Worm (Caenorhabditis elegans) whole organism, L3 larva: Measurements from ENCODE around the gene ttr-21.

Experiments used
- R02D3.7 ChIP-seq: fragments of 150-350 bp; optimal IDR thresholded peaks from 2 replicates; lab custom pipeline; 2014; ENCODE audit warnings: missing biosample characterization, missing genetic modification characterization
- aly-2 ChIP-seq: fragments of 150-350 bp; optimal IDR thresholded peaks from 2 replicates; lab custom pipeline; 2014; ENCODE audit warnings: missing biosample characterization, missing genetic modification characterization
- ama-1 ChIP-seq: fragments of 150-350 bp; optimal IDR thresholded peaks from 2 replicates; lab custom pipeline; 2018
- ceh-28 ChIP-seq: fragments of 150-350 bp; optimal IDR thresholded peaks from 2 replicates; lab custom pipeline; 2014; ENCODE audit warnings: missing biosample characterization, missing genetic modification reagents, missing genetic modification characterization
- ceh-82 ChIP-seq: fragments of 150-350 bp; optimal IDR thresholded peaks from 2 replicates; lab custom pipeline; 2014; ENCODE audit warnings: missing biosample characterization, missing genetic modification characterization
- ceh-9 ChIP-seq: sonication (generic microtip); optimal IDR thresholded peaks from 2 replicates; lab custom pipeline; 2018; ENCODE audit warnings: missing biosample characterization, missing genetic modification characterization
- daf-12 ChIP-seq: fragments of 150-350 bp; optimal IDR thresholded peaks from 2 replicates; lab custom pipeline; 2014; ENCODE audit warnings: missing biosample characterization, missing genetic modification reagents, missing genetic modification characterization
- egl-27 ChIP-seq: sonication (generic microtip); optimal IDR thresholded peaks from 4 replicates; lab custom pipeline; 2017; ENCODE audit warnings: missing biosample characterization, missing genetic modification reagents, missing genetic modification characterization
- egl-5 ChIP-seq: fragments of 150-350 bp; optimal IDR thresholded peaks from 2 replicates; lab custom pipeline; 2017; ENCODE audit warnings: missing biosample characterization, missing genetic modification reagents, missing genetic modification characterization, inconsistent platforms
- elt-1 ChIP-seq: fragments of 150-350 bp; optimal IDR thresholded peaks from 2 replicates; lab custom pipeline; 2014; ENCODE audit warnings: missing biosample characterization, missing genetic modification characterization
- elt-2 ChIP-seq: sonication (generic microtip); optimal IDR thresholded peaks from 2 replicates; lab custom pipeline; 2016; ENCODE audit warnings: missing genetic modification reagents, mild to moderate bottlenecking, missing genetic modification characterization, missing compliant biosample characterization
- elt-3 ChIP-seq, 3 experiments: fragments of 150-350 bp in 1 of 3; sonication (generic microtip) in 2 of 3; optimal IDR thresholded peaks; 2 replicates in 2 of 3; 4 replicates in 1 of 3; lab custom pipeline; 2014 to 2017; ENCODE audit warnings: missing biosample characterization in 3 of 3, missing genetic modification characterization in 3 of 3
- eor-1 ChIP-seq, 2 experiments: fragments of 150-350 bp; optimal IDR thresholded peaks; 2 replicates each; lab custom pipeline; 2014 to 2018; ENCODE audit warnings: missing biosample characterization in 2 of 2, missing genetic modification characterization in 2 of 2
- fkh-10 ChIP-seq: sonication (generic microtip); optimal IDR thresholded peaks from 2 replicates; lab custom pipeline; 2017; ENCODE audit warnings: missing biosample characterization, missing genetic modification reagents, missing genetic modification characterization
- fkh-2 ChIP-seq: fragments of 150-350 bp; optimal IDR thresholded peaks from 2 replicates; lab custom pipeline; 2014; ENCODE audit warnings: missing biosample characterization, missing genetic modification reagents, missing genetic modification characterization
- fos-1 ChIP-seq: fragments of 150-350 bp; optimal IDR thresholded peaks from 2 replicates; lab custom pipeline; 2014; ENCODE audit warnings: missing biosample characterization, missing genetic modification characterization
- hmg-11 ChIP-seq: sonication (generic microtip); optimal IDR thresholded peaks from 2 replicates; lab custom pipeline; 2016; ENCODE audit warnings: missing genetic modification characterization, missing compliant biosample characterization
- jun-1 ChIP-seq: fragments of 150-350 bp; optimal IDR thresholded peaks from 2 replicates; lab custom pipeline; 2014; ENCODE audit warnings: missing biosample characterization, missing genetic modification reagents, missing genetic modification characterization
- lin-15B ChIP-seq: fragments of 150-350 bp; optimal IDR thresholded peaks from 2 replicates; lab custom pipeline; 2014; ENCODE audit warnings: missing biosample characterization, missing genetic modification characterization
- lin-39 ChIP-seq: fragments of 150-350 bp; optimal IDR thresholded peaks from 2 replicates; lab custom pipeline; 2018; ENCODE audit warnings: missing biosample characterization, missing genetic modification reagents, missing genetic modification characterization
- lsy-12 ChIP-seq: sonication (generic microtip); optimal IDR thresholded peaks from 2 replicates; lab custom pipeline; 2016; ENCODE audit warnings: mild to moderate bottlenecking, missing genetic modification characterization, missing compliant biosample characterization
- mml-1 ChIP-seq: fragments of 150-350 bp; sonication (generic microtip); optimal IDR thresholded peaks from 3 replicates; lab custom pipeline; 2014; ENCODE audit warnings: missing biosample characterization, missing genetic modification characterization
- nfya-1 ChIP-seq: sonication (generic microtip); optimal IDR thresholded peaks from 2 replicates; lab custom pipeline; 2017; ENCODE audit warnings: missing genetic modification characterization, mild to moderate bottlenecking, missing compliant biosample characterization, antibody characterized with exemption, moderate library complexity; ENCODE audit not compliant: insufficient read depth
- nhr-23 ChIP-seq: fragments of 150-350 bp; optimal IDR thresholded peaks from 2 replicates; lab custom pipeline; 2014; ENCODE audit warnings: missing biosample characterization, missing genetic modification reagents, missing genetic modification characterization
- nhr-237 ChIP-seq: fragments of 150-350 bp; optimal IDR thresholded peaks from 2 replicates; lab custom pipeline; 2014; ENCODE audit warnings: missing biosample characterization, missing genetic modification characterization
- nhr-28 ChIP-seq: fragments of 150-350 bp; optimal IDR thresholded peaks from 2 replicates; lab custom pipeline; 2014; ENCODE audit warnings: missing biosample characterization, missing genetic modification characterization
- nhr-43 ChIP-seq: sonication (generic microtip); optimal IDR thresholded peaks from 2 replicates; lab custom pipeline; 2016; ENCODE audit warnings: mild to moderate bottlenecking, missing genetic modification characterization, missing compliant biosample characterization; ENCODE audit not compliant: poor library complexity, severe bottlenecking
- nhr-77 ChIP-seq: fragments of 150-350 bp; optimal IDR thresholded peaks from 2 replicates; lab custom pipeline; 2014; ENCODE audit warnings: missing biosample characterization, missing genetic modification characterization
- pha-4 ChIP-seq: fragments of 150-350 bp; optimal IDR thresholded peaks from 2 replicates; lab custom pipeline; 2014; ENCODE audit warnings: missing biosample characterization, missing genetic modification reagents, missing genetic modification characterization
- pqm-1 ChIP-seq: fragments of 150-350 bp; optimal IDR thresholded peaks from 2 replicates; lab custom pipeline; 2017; ENCODE audit warnings: missing biosample characterization, missing genetic modification characterization, inconsistent platforms
- skn-1 ChIP-seq: fragments of 150-350 bp; optimal IDR thresholded peaks from 2 replicates; lab custom pipeline; 2014; ENCODE audit warnings: missing biosample characterization, missing genetic modification characterization
- snpc-4 ChIP-seq: fragments of 150-350 bp; optimal IDR thresholded peaks from 2 replicates; lab custom pipeline; 2014; ENCODE audit warnings: missing biosample characterization, missing genetic modification characterization
- unc-39 ChIP-seq: sonication (generic microtip); optimal IDR thresholded peaks from 4 replicates; lab custom pipeline; 2017; ENCODE audit warnings: missing biosample characterization, missing genetic modification characterization
- unc-62 ChIP-seq: fragments of 150-350 bp; sonication (generic microtip); optimal IDR thresholded peaks from 4 replicates; lab custom pipeline; 2014; ENCODE audit warnings: missing biosample characterization, missing genetic modification reagents, missing genetic modification characterization
- zag-1 ChIP-seq: fragments of 150-350 bp; optimal IDR thresholded peaks from 2 replicates; lab custom pipeline; 2014; ENCODE audit warnings: missing biosample characterization, missing genetic modification characterization
- ztf-11 ChIP-seq: fragments of 150-350 bp; optimal IDR thresholded peaks from 2 replicates; lab custom pipeline; 2014; ENCODE audit warnings: missing biosample characterization, missing genetic modification characterization

ttr-21 gene

DNA sequence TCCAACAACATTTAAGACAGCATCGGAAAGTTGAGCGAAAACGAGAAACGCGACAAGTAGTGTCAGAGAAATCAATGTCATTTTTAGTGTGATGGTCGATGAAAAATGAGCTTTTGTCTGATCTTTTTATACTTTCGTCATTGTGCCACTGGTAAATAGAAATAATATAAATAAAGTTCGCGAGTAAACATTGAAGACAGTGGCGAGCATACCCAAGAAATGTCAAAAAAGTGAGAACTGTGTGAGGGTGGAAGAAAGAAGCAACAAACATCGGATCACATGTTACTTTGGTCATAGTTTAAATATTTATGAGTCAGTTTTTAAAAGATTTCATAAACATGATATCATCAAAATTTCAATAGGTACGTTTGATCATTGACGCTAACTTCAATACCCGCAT, at the start of gene ttr-21:
TSS of gene ttr-21 (minus strand) at position 100 of the 400 bp plus-strand sequence.
- TF ChIP-seq eor-1 (tag; optimal IDR thresholded peaks at IDR 0.05; lab: Kevin White, UChicago) (no peak), pha-4 (tag; lab: Kevin White, UChicago) (peak; percentile 91)
- TF ChIP-seq, all 47 proteins: peak for 1

DNA sequence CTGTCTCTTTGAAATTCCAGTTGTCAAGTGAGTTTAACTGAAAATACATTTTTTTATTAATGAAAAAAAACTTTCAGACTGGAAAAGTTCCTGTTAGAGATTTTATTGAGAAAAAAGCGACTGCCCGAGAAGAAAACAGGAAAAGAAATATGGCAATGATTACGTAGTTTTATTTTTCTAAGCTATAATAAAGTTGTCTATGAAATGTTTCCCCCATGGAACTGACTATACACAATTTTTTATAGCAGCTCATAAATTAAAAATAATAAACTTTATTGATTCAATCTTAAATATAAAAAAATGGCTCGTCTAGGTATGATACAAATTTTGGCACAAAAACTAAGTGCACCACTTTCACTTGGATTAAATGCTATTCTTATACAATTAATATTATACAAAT, 48.3 kb upstream of the ttr-21 start, which contains the start of gene C06B3.1:
TSS of gene C06B3.1 (plus strand) at position 301 of the 400 bp plus-strand sequence.
- TF ChIP-seq mml-1, result no peak
- TF ChIP-seq pha-4 (tag; lab: Kevin White, UChicago), result no peak
- TF ChIP-seq jun-1 (tag; lab: Kevin White, UChicago), result no peak
- no peak for TF ChIP-seq nfya-1 (tag; lab: Kevin White, UChicago)
- no peak for TF ChIP-seq ama-1 (lab: Kevin White, UChicago)
- no peak for TF ChIP-seq egl-5 (tag; lab: Kevin White, UChicago)
- no peak for TF ChIP-seq elt-3 (tag; optimal IDR thresholded peaks at IDR 0.05; lab: Kevin White, UChicago)
- TF ChIP-seq R02D3.7 (tag; lab: Kevin White, UChicago), result no peak
- no peak for TF ChIP-seq hmg-11

DNA sequence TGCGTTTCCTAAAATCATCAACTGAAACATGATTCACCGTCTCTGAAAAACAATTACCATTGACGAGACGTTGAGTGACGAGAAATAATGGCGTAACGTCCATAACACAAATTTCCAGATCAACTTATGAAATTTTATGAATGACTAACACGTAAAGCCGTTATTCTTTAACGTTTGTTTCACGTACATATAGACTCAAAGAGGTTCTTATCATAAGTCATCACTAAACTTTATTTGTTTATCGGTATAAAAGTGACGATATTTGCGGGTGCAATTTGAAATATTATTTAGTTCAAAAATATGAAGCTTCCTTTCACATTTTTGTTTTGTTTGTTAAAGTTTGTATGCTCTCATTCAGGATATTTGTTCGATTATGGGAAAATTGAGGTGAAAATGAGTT, 45.0 kb upstream of the ttr-21 start, which contains the start of gene oac-3:
TSS of gene oac-3 (plus strand) at position 301 of the 400 bp plus-strand sequence.
- TF ChIP-seq ceh-82 (no peak), snpc-4 (tag; lab: Kevin White, UChicago) (no peak), pha-4 (tag; lab: Kevin White, UChicago) (no peak), lsy-12 (tag; lab: Kevin White, UChicago) (no peak), pqm-1 (tag; lab: Kevin White, UChicago) (no peak), skn-1 (tag; lab: Kevin White, UChicago) (no peak)
- TF ChIP-seq, all 47 proteins: peak for 0

DNA sequence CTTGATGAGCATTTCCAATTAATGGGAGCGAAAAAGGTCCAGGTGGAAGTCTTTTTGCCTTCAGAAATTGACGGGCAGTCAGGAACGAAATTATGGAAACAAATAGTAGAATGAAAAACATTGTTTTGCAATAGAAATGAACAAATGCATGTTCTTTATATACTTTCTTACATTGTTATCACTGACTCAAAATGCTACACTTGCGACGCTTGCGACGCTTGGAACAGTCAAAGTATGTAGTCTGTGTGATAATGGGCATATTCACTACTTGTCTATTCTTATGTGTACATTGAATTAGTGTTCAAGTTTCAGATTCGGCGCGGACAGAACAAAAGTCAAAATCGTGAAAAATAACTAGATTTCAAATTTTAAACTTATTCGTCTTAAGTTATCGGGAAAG, 44.2 kb upstream of the ttr-21 start, which contains the start of gene cyp-35C1:
TSS of gene cyp-35C1 (minus strand) at position 132 of the 400 bp plus-strand sequence.
- TF ChIP-seq nhr-43 (tag; lab: Kevin White, UChicago) (no peak), lin-39 (tag; lab: Kevin White, UChicago) (no peak), pqm-1 (tag; lab: Kevin White, UChicago) (peak; percentile 51), elt-2 (tag; lab: Kevin White, UChicago) (peak; percentile 59)
- TF ChIP-seq, all 47 proteins: peak for 2

DNA sequence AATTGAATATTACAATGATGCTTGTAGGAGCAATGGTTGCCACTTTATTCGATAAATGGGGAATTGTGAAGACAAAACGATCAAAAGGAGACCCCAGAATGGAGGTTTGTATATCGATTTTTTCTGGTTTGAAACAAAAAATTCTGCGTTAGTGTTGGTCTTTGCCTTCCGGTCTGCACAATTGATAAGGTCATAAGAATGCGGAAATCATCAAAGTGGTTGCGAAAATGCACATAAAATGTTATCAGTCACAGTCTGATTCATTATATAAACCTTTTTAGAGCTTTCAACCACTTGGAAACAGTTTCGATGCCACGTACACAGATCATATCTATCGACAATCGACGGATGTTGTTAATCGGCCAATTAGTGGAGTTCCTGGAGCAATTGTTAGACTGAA, 39.4 kb upstream of the ttr-21 start:
- TF ChIP-seq elt-2 (tag; lab: Kevin White, UChicago) (peak; percentile 93), pqm-1 (tag; lab: Kevin White, UChicago) (peak; percentile 92), lin-15B (tag; lab: Kevin White, UChicago) (no peak)

DNA sequence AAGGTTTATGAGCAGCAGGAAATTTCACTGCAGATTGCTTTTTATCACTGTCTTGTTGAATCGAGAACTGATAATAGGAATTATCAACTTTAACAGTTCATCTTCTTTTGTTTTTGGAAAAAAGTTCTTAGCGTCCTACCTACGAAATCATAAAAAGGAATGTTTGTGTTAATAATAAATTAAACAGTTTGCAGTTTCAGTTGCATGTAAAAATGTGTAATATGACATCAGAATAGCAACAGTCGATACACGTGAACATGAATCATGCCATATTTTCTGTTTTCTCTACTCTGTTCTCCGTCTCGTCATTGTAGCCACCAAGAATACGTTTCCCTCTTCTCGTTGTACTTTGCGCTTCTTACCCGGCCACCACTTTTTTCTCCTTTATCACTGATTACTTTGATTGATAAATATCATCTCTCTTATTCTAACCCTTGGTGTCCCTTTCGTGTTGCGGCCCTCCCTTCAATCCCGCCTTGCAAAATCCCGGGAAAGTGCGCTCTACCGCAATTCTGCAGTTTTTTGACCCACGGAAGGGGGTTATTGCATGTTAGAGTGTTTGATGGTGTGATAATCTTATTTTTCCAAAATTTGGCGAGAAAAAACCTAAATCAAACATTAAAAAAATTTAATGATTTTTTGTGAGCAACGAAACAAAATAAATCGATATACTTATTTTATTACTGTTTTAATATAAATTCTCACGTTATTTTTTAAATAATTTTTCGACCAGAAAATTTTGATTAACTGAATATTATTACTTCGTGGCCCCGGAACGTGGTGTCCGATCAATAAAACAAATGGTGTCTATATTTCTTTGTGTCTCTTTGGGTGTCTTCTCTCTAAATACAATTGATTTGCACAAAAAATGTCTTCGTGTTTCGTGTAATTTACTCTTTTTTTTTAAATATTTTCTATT, 38.5 kb upstream of the ttr-21 start, which contains the start of gene sptl-3:
TSS of gene sptl-3 (plus strand) at position 869 of the 919 bp plus-strand sequence.
- TF ChIP-seq fkh-10 (no peak), fos-1 (tag; lab: Kevin White, UChicago) (no peak), jun-1 (tag; lab: Kevin White, UChicago) (peak; percentile 56), pqm-1 (tag; lab: Kevin White, UChicago) (peak; percentile 18), elt-1 (tag; lab: Kevin White, UChicago) (no peak), eor-1 (tag; optimal IDR thresholded peaks at IDR 0.05; lab: Kevin White, UChicago) (no peak), ceh-28 (no peak), pha-4 (tag; lab: Kevin White, UChicago) (no peak), unc-62 (GFP tag; lab: Kevin White, UChicago) (no peak), nhr-28 (tag; lab: Kevin White, UChicago) (no peak), nhr-237 (tag; lab: Kevin White, UChicago) (no peak), lin-39 (tag; lab: Kevin White, UChicago) (no peak), skn-1 (tag; lab: Kevin White, UChicago) (no peak), lsy-12 (tag; lab: Kevin White, UChicago) (no peak), daf-12 (tag; lab: Kevin White, UChicago) (no peak), R02D3.7 (tag; lab: Kevin White, UChicago) (no peak), aly-2 (tag; lab: Kevin White, UChicago) (no peak), nfya-1 (tag; lab: Kevin White, UChicago) (peak; percentile 18), fkh-2 (no peak), ceh-9 (no peak), hmg-11 (peak; percentile 3), nhr-43 (tag; lab: Kevin White, UChicago) (peak; percentile 71), nhr-77 (tag; lab: Kevin White, UChicago) (no peak), unc-39 (tag; lab: Kevin White, UChicago) (no peak), lin-15B (tag; lab: Kevin White, UChicago) (peak; percentile 54), ztf-11 (no peak), elt-3 (tag; optimal IDR thresholded peaks at IDR 0.05; lab: Kevin White, UChicago) (peak; percentile 0 to 46 (median 14)), ceh-82 (no peak), zag-1 (no peak), nhr-23 (tag; lab: Kevin White, UChicago) (peak; percentile 53), egl-27 (tag; lab: Kevin White, UChicago) (no peak), ama-1 (lab: Kevin White, UChicago) (no peak), mml-1 (no peak), egl-5 (tag; lab: Kevin White, UChicago) (no peak)
